Worm (Caenorhabditis elegans): ENCODE results near the gene F56C3.7.
A peak's percentile ranks its signal among the peaks of the same experiment; 100 is the strongest.

F56C3.7 gene

DNA sequence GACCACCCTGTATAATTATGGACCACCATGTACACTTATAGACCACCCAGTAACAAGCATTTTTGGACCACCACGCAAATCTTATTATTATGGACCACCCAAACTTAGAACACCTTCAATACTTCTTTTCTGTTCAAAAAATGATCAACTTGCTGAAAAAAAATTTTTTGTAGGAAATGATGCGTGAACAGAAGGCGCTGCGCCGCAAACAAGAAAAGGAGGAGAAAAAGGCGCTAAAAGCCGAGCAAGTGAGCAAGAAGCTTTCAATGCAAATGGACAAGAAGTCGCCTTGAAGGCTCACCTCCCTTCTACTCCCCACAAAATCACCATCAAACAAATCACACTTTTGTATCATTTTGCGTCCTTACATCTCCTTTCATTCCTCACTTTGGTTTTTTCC, 43.4 kb downstream of the F56C3.7 start:
- TF ChIP-seq elt-1 (tag; optimal IDR thresholded peaks at IDR 0.05; ENCODE audit: borderline replicate concordance, insufficient read depth) = no peak
- TF ChIP-seq sem-2 (GFP tag; optimal IDR thresholded peaks at IDR 0.05) = no peak
- no peak for TF ChIP-seq M03D4.4 (tag; optimal IDR thresholded peaks at IDR 0.05)
- TF ChIP-seq bed-3 (GFP tag; optimal IDR thresholded peaks at IDR 0.05) = no peak
- TF ChIP-seq cnd-1 (tag; optimal IDR thresholded peaks at IDR 0.05) = no peak
- TF ChIP-seq ceh-83 (GFP tag; optimal IDR thresholded peaks at IDR 0.05) = no peak
- TF ChIP-seq nhr-237 (tag; optimal IDR thresholded peaks at IDR 0.05) = no peak
- TF ChIP-seq unc-120 (tag; optimal IDR thresholded peaks at IDR 0.05; ENCODE audit: poor library complexity, severe bottlenecking) = no peak
- no peak for TF ChIP-seq mep-1 (tag; optimal IDR thresholded peaks at IDR 0.05)
- no peak for TF ChIP-seq elt-3 (tag; optimal IDR thresholded peaks at IDR 0.05)
- TF ChIP-seq unc-39 (tag; optimal IDR thresholded peaks at IDR 0.05) = no peak

DNA sequence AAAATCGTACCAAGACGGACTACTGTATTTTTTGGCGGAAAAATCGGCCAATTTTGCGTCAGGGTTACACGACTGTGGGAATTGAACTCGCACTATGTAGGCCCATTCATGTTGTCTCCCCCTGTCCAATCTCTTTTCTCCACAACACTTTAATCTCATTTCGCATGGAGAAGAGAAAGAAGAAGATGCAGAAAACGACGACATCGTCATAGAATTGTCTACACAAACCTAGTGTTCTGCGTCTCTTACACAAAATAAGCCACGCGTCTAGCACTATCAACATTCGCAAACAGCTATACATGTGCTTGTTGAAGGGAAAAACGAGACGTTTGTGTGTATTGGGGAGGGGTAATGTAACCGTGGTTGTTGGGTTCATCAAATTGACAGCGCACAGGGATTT, 47.6 kb downstream of the F56C3.7 start:
- TF ChIP-seq M03D4.4 (tag; optimal IDR thresholded peaks at IDR 0.05) = no peak
- no peak for TF ChIP-seq sem-2 (GFP tag; optimal IDR thresholded peaks at IDR 0.05)
- TF ChIP-seq lin-32 (GFP tag; optimal IDR thresholded peaks at IDR 0.05) = no peak
- no peak for TF ChIP-seq ceh-83 (GFP tag; optimal IDR thresholded peaks at IDR 0.05)
- no peak for TF ChIP-seq unc-120 (tag; optimal IDR thresholded peaks at IDR 0.05; ENCODE audit: poor library complexity, severe bottlenecking)
- no peak for TF ChIP-seq nhr-2 (tag; optimal IDR thresholded peaks at IDR 0.05)
- TF ChIP-seq mls-2 (tag; optimal IDR thresholded peaks at IDR 0.05) = peak; percentile 8
- TF ChIP-seq mab-5 (tag; optimal IDR thresholded peaks at IDR 0.05) = peak; percentile 29
- TF ChIP-seq lsy-2 (tag; optimal IDR thresholded peaks at IDR 0.05) = peak; percentile 25
- TF ChIP-seq drap-1 (GFP tag; optimal IDR thresholded peaks at IDR 0.05) = peak; percentile 46
- TF ChIP-seq nhr-76 (tag; optimal IDR thresholded peaks at IDR 0.05) = no peak
- TF ChIP-seq mep-1 (tag; optimal IDR thresholded peaks at IDR 0.05) = peak; percentile 84
- no peak for TF ChIP-seq nhr-28 (tag; optimal IDR thresholded peaks at IDR 0.05)
- no peak for TF ChIP-seq lin-13 (tag; optimal IDR thresholded peaks at IDR 0.05)
- no peak for TF ChIP-seq cnd-1 (tag; optimal IDR thresholded peaks at IDR 0.05)
- no peak for TF ChIP-seq hlh-1 (tag; optimal IDR thresholded peaks at IDR 0.05)
- peak; percentile 99 for TF ChIP-seq ces-1 (GFP tag; optimal IDR thresholded peaks at IDR 0.05)
- no peak for TF ChIP-seq tbx-8 (GFP tag; optimal IDR thresholded peaks at IDR 0.05)
- no peak for TF ChIP-seq unc-39 (tag; optimal IDR thresholded peaks at IDR 0.05)
- peak; percentile 53 for TF ChIP-seq ham-2 (GFP tag; optimal IDR thresholded peaks at IDR 0.05)
- no peak for TF ChIP-seq elt-3 (tag; optimal IDR thresholded peaks at IDR 0.05)
- TF ChIP-seq elt-1 (tag; optimal IDR thresholded peaks at IDR 0.05; ENCODE audit: borderline replicate concordance, insufficient read depth) = no peak
- no peak for TF ChIP-seq zip-8 (tag; optimal IDR thresholded peaks at IDR 0.05)
- no peak for TF ChIP-seq bed-3 (GFP tag; optimal IDR thresholded peaks at IDR 0.05)
- no peak for TF ChIP-seq nhr-12 (tag; optimal IDR thresholded peaks at IDR 0.05)
- TF ChIP-seq ceh-43 (GFP tag; optimal IDR thresholded peaks at IDR 0.05) = no peak
- peak; percentile 91 for TF ChIP-seq nhr-237 (tag; optimal IDR thresholded peaks at IDR 0.05)
- no peak for TF ChIP-seq ceh-39 (tag; optimal IDR thresholded peaks at IDR 0.05)
- TF ChIP-seq unc-62 (GFP tag; optimal IDR thresholded peaks at IDR 0.05) = peak; percentile 10
- no peak for TF ChIP-seq blmp-1 (tag; optimal IDR thresholded peaks at IDR 0.05)
- no peak for TF ChIP-seq snpc-4 (tag; optimal IDR thresholded peaks at IDR 0.05)
- no peak for TF ChIP-seq flh-1 (GFP tag; optimal IDR thresholded peaks at IDR 0.05)
- no peak for TF ChIP-seq pha-4 (tag; optimal IDR thresholded peaks at IDR 0.05)
- peak; percentile 47 for TF ChIP-seq sptf-1 (tag; optimal IDR thresholded peaks at IDR 0.05)
- no peak for TF ChIP-seq ztf-11 (tag; optimal IDR thresholded peaks at IDR 0.05)

DNA sequence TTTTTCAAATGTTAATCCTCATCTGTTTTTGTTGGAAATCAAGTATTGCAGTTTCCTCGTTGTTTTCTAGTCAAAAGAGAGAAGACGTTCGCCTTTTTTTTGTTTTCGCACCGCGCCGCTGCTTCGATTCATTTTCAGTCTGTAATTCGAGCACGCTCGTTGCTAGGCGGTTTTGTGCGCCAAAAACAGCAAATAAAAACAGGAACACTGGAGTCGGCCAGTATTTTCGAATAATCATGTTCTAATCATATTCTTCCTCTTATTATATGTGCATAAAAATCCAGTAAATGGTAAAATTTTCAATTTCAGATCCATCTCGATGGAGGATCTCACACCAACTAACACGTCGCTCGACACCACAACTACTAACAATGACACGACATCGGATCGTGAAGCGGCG, 49.5 kb downstream of the F56C3.7 start, which contains the start of gene pdk-1:
Gene pdk-1, plus strand, starts transcription at position 301 of the 400 bp plus-strand sequence.
- TF ChIP-seq mls-2 (tag; optimal IDR thresholded peaks at IDR 0.05) = no peak
- TF ChIP-seq lsy-2 (tag; optimal IDR thresholded peaks at IDR 0.05) = no peak
- no peak for TF ChIP-seq nhr-12 (tag; optimal IDR thresholded peaks at IDR 0.05)
- no peak for TF ChIP-seq ceh-83 (GFP tag; optimal IDR thresholded peaks at IDR 0.05)
- TF ChIP-seq unc-120 (tag; optimal IDR thresholded peaks at IDR 0.05; ENCODE audit: poor library complexity, severe bottlenecking) = no peak
- TF ChIP-seq M03D4.4 (tag; optimal IDR thresholded peaks at IDR 0.05) = no peak
- no peak for TF ChIP-seq nhr-76 (tag; optimal IDR thresholded peaks at IDR 0.05)
- no peak for TF ChIP-seq hlh-1 (tag; optimal IDR thresholded peaks at IDR 0.05)
- TF ChIP-seq mep-1 (tag; optimal IDR thresholded peaks at IDR 0.05) = no peak
- no peak for TF ChIP-seq lin-32 (GFP tag; optimal IDR thresholded peaks at IDR 0.05)
- TF ChIP-seq unc-39 (tag; optimal IDR thresholded peaks at IDR 0.05) = no peak
- TF ChIP-seq sptf-1 (tag; optimal IDR thresholded peaks at IDR 0.05) = no peak
- TF ChIP-seq ham-2 (GFP tag; optimal IDR thresholded peaks at IDR 0.05) = no peak
- no peak for TF ChIP-seq lin-13 (tag; optimal IDR thresholded peaks at IDR 0.05)
- TF ChIP-seq cnd-1 (tag; optimal IDR thresholded peaks at IDR 0.05) = no peak
